Worm (Caenorhabditis elegans) whole organism, L3 larva: ENCODE measurements around the gene snr-4.

Experiments
- ceh-28 ChIP-seq: fragments of 150-350 bp; optimal IDR thresholded peaks from 2 replicates; lab custom pipeline; 2014; ENCODE audit warnings: missing biosample characterization, missing genetic modification reagents, missing genetic modification characterization
- ceh-82 ChIP-seq: fragments of 150-350 bp; optimal IDR thresholded peaks from 2 replicates; lab custom pipeline; 2014; ENCODE audit warnings: missing biosample characterization, missing genetic modification characterization
- snpc-4 ChIP-seq: fragments of 150-350 bp; optimal IDR thresholded peaks from 2 replicates; lab custom pipeline; 2014; ENCODE audit warnings: missing biosample characterization, missing genetic modification characterization

- TF ChIP-seq snpc-4 (tag; lab: Kevin White, UChicago) (peak; percentile 30), ceh-82 (peak; percentile 61), ceh-28 (tag; lab: Kevin White, UChicago) (peak; percentile 67)
These were observed 22.4 kb upstream of the snr-4 start, which contains the start of gene gcy-33 for ce11 chrV:12001747-12002456.
